Worm (Caenorhabditis elegans) whole organism, midembryonic: Measurements from ENCODE around the gene ifta-2.
"Not testable (repeated sequence)": the region's sequence is repeated elsewhere in the genome, so short reads cannot be mapped to it uniquely, and the experiment has no call there.

Experiments
- T22C8.4 ChIP-seq: fragments of 200-800 bp; sonication (Bioruptor generic); IDR thresholded peaks from 2 replicates; pipeline ENCODE4 v1.3.6; 2022; ENCODE audit warnings: missing genetic modification characterization, missing compliant biosample characterization
- cog-1 ChIP-seq: sonication (generic microtip); optimal IDR thresholded peaks from 2 replicates; lab custom pipeline; 2016; ENCODE audit warnings: missing genetic modification characterization, missing compliant biosample characterization
- flt-1 ChIP-seq: fragments of 200-800 bp; sonication (Bioruptor generic); IDR thresholded peaks from 2 replicates; pipeline ENCODE4 v1.3.6; 2022; ENCODE audit warnings: missing genetic modification characterization, missing compliant biosample characterization
- klf-2 ChIP-seq: fragments of 200-800 bp; sonication (Bioruptor generic); conservative IDR thresholded peaks from 2 replicates; pipeline ENCODE4 v1.3.6; 2022; ENCODE audit warnings: missing genetic modification reagents, missing genetic modification characterization, missing compliant biosample characterization
- med-1 ChIP-seq: sonication (generic microtip); optimal IDR thresholded peaks from 2 replicates; lab custom pipeline; 2017; ENCODE audit warnings: missing genetic modification characterization, mild to moderate bottlenecking, missing compliant biosample characterization, antibody characterized with exemption, missing genetic modification reagents; ENCODE audit not compliant: insufficient read depth
- ref-1 ChIP-seq: fragments of 200-800 bp; sonication (Bioruptor generic); conservative IDR thresholded peaks from 2 replicates; pipeline ENCODE4 v1.3.6; 2022; ENCODE audit warnings: missing genetic modification reagents, missing genetic modification characterization, missing compliant biosample characterization
- tab-1 ChIP-seq: fragments of 200-800 bp; sonication (Bioruptor generic); IDR thresholded peaks from 2 replicates; pipeline ENCODE4 v1.3.6; 2022; ENCODE audit warnings: missing genetic modification characterization, missing compliant biosample characterization
- ztf-23 ChIP-seq: fragments of 200-800 bp; sonication (Bioruptor generic); IDR thresholded peaks from 2 replicates; pipeline ENCODE4 v1.3.6; 2022; ENCODE audit warnings: missing genetic modification reagents, missing genetic modification characterization, missing compliant biosample characterization
- ztf-29 ChIP-seq: fragments of 200-800 bp; sonication (Bioruptor generic); IDR thresholded peaks from 2 replicates; pipeline ENCODE4 v1.3.6; 2022; ENCODE audit warnings: missing genetic modification reagents, missing genetic modification characterization, missing compliant biosample characterization

The ifta-2 gene

ce11 chrIV:17333542-17334281, 31.9 kb upstream of the ifta-2 start, which contains the start of gene C49C3.15:
Gene C49C3.15, plus strand, starts transcription at chrIV:17334231.
- TF ChIP-seq med-1: no peak
- TF ChIP-seq cog-1 (tag; lab: Kevin White, UChicago): no peak
- TF ChIP-seq ztf-23: no peak
- no peak for TF ChIP-seq ztf-29
- no peak for TF ChIP-seq T22C8.4
- TF ChIP-seq klf-2 (GFP tag; lab: Robert Waterston, UW): no peak
- TF ChIP-seq tab-1: no peak
- no peak for TF ChIP-seq ref-1 (GFP tag; lab: Robert Waterston, UW)
- no peak for TF ChIP-seq flt-1

ce11 chrIV:17332261-17332660, 30.4 kb upstream of the ifta-2 start, which contains the start of gene C49C3.7:
Gene C49C3.7, plus strand, starts transcription at chrIV:17332561.
- TF ChIP-seq ref-1 (GFP tag; lab: Robert Waterston, UW) (no peak), med-1 (no peak), klf-2 (GFP tag; lab: Robert Waterston, UW) (no peak), flt-1 (no peak), ztf-23 (no peak), tab-1 (no peak), ztf-29 (no peak), T22C8.4 (no peak), cog-1 (tag; lab: Kevin White, UChicago) (no peak)

DNA sequence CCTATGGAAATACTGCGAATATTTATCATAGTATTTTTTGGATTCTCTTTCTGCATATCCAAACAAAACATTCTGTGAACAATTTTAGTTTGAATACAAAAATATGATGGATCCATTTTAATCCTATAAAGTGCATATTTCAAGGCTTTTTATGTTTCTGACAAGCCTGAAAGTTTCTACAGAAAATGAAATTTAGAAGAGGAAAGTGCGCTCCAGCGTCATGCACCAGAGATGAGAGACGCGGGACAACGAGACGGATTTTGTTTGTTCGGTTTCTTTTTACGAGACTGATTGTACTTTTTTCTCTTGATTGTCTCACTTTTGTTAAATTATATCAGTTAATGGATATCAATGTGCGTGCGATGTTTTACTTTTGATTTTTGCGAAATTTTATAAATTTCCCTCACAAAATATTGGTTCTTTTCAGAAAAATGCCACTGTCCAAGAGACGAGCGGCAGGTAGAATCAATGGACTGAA, 29.3 kb upstream of the ifta-2 start, which contains the start of gene C49C3.6:
Gene C49C3.6, plus strand, starts transcription at position 428 of the 478 bp plus-strand sequence.
- no peak for TF ChIP-seq T22C8.4
- no peak for TF ChIP-seq cog-1 (tag; lab: Kevin White, UChicago)
- no peak for TF ChIP-seq ztf-23
- no peak for TF ChIP-seq ztf-29
- TF ChIP-seq ref-1 (GFP tag; lab: Robert Waterston, UW): no peak
- no peak for TF ChIP-seq klf-2 (GFP tag; lab: Robert Waterston, UW)
- TF ChIP-seq flt-1: no peak
- TF ChIP-seq tab-1: no peak
- TF ChIP-seq med-1: no peak

DNA sequence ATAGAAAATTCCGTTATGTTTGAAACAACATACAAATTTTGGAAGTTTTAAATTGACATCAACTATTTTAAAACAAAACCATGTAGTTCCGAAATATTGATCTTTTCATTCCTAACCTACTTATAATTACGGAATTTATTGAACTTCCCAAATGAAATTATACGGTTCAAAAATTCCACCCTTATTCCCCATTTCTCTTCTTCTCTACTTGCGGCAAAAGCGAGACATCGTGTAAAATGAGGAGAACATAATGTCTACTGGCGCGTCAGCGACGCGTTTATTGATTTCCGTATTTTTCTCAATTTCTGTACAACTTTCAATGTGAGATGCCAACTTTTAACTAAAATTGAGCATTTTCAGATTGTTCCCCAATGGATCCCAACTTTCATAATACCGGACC, 27.0 kb upstream of the ifta-2 start, which contains the start of gene ceh-88:
Gene ceh-88, plus strand, starts transcription at position 355 of the 400 bp plus-strand sequence.
- TF ChIP-seq ref-1 (GFP tag; lab: Robert Waterston, UW): no peak
- no peak for TF ChIP-seq tab-1
- no peak for TF ChIP-seq ztf-23
- TF ChIP-seq klf-2 (GFP tag; lab: Robert Waterston, UW): no peak
- no peak for TF ChIP-seq T22C8.4
- TF ChIP-seq med-1: no peak
- TF ChIP-seq cog-1 (tag; lab: Kevin White, UChicago): no peak
- no peak for TF ChIP-seq flt-1
- no peak for TF ChIP-seq ztf-29

- TF ChIP-seq ztf-23: no peak
- TF ChIP-seq med-1: no peak
- no peak for TF ChIP-seq klf-2 (GFP tag; lab: Robert Waterston, UW)
- TF ChIP-seq cog-1 (tag; lab: Kevin White, UChicago): no peak
- no peak for TF ChIP-seq flt-1
- no peak for TF ChIP-seq T22C8.4
- no peak for TF ChIP-seq tab-1
- no peak for TF ChIP-seq ztf-29
- no peak for TF ChIP-seq ref-1 (GFP tag; lab: Robert Waterston, UW)
Measured at ce11 chrIV:17320445-17320844, 18.6 kb upstream of the ifta-2 start, which contains the start of gene C49C3.4. Gene C49C3.4, plus strand, starts transcription at chrIV:17320795.

DNA sequence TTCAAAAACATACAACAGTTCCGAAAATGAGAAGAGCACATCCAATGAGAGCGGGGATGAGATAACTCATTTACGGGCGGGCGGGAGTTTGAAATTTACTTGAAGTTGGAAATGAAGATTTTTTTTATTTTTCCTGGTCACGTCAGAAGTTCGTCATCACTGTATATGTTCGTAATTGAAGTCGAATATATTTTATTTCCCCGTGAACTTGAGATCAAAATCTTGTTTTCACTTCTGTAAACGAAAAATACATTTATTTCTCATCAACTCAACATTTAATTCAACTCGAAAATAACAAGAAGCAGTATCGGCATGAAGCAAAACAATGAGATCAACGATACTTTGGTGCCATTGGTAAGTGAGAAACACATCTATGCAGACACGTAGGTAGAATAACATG, 14.6 kb upstream of the ifta-2 start, which contains the start of gene C49C3.20:
Gene C49C3.20, minus strand, starts transcription at position 101 of the 400 bp plus-strand sequence.
- no peak for TF ChIP-seq flt-1
- no peak for TF ChIP-seq cog-1 (tag; lab: Kevin White, UChicago)
- TF ChIP-seq med-1: no peak
- no peak for TF ChIP-seq ztf-23
- TF ChIP-seq tab-1: no peak
- no peak for TF ChIP-seq ztf-29
- TF ChIP-seq ref-1 (GFP tag; lab: Robert Waterston, UW): no peak
- no peak for TF ChIP-seq klf-2 (GFP tag; lab: Robert Waterston, UW)
- no peak for TF ChIP-seq T22C8.4

DNA sequence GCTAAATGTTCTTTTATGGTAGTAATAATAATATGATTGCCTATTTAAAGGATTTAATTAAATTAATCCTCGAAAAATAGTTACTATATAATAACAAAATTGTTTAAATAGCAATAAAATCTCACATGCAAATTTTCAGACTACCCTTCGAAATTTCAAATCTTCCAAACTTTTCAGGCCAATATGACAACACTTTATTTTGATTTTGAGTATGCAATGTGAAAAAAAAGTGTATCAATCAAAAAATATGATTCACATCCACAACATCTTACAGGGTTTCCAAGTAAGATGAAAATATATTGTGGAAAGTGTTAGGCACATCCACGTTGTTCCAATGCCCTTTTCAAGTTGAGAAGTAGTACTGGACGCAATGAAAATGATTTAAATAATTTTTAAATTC, 10.0 kb upstream of the ifta-2 start, which contains the start of gene snf-9:
Gene snf-9, plus strand, starts transcription at position 301 of the 400 bp plus-strand sequence.
- TF ChIP-seq T22C8.4 (no peak), klf-2 (GFP tag; lab: Robert Waterston, UW) (no peak), ref-1 (GFP tag; lab: Robert Waterston, UW) (no peak), tab-1 (no peak), flt-1 (no peak), ztf-23 (no peak), cog-1 (tag; lab: Kevin White, UChicago) (no peak), ztf-29 (no peak), med-1 (no peak)

- TF ChIP-seq ref-1 (GFP tag; lab: Robert Waterston, UW) (no peak), ztf-29 (no peak), med-1 (no peak)
Measured at ce11 chrIV:17308211-17308610, 6.4 kb upstream of the ifta-2 start, which contains the start of gene T28F3.9. Gene T28F3.9, plus strand, starts transcription at chrIV:17308511.

DNA sequence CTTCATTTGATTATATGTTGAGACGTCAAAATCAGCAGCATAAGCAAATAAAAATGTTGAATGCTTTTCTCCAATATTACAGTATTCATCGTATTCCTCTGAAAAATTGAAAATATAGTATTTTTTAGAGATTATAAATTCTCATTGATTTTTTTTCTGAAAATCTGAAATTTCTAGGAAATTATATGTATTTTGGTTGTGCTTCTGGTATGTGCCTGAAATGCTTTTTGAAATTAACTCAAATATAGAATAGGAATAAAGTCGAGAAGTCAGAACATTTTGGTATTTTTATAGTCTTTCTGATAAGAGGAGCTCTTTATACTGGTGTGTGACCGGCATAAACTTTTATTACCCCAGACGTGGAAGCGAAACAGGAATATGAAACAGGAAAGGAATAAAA, 5.4 kb upstream of the ifta-2 start, which contains the start of gene T28F3.8:
Gene T28F3.8, minus strand, starts transcription at position 101 of the 400 bp plus-strand sequence.
- TF ChIP-seq ref-1 (GFP tag; lab: Robert Waterston, UW); cog-1 (tag; lab: Kevin White, UChicago); med-1: not testable (repeated sequence)

DNA sequence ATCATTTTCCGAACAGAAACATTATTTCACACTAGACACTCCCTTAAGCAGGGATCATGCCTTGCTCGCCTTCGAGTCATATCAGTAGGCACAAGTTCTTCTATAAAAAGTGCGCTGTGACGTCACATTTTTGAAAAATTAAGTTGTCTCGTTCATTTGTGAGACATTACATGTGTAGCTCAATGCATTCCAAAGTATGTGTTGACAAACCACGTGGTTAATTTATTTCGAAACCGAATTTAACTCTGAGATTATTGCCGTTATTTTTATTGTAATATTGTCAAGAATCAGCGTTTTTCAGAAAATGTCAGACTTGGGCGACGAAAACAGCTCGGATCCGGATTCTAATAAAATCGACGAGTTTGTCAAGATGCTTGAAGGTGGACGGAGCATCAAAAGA, 7.3 kb downstream of the ifta-2 start, which contains the start of gene T28F3.5:
Gene T28F3.5, plus strand, starts transcription at position 301 of the 400 bp plus-strand sequence.
- TF ChIP-seq flt-1: no peak
- no peak for TF ChIP-seq klf-2 (GFP tag; lab: Robert Waterston, UW)
- TF ChIP-seq cog-1 (tag; lab: Kevin White, UChicago): no peak
- TF ChIP-seq T22C8.4: no peak
- TF ChIP-seq ztf-29: no peak
- TF ChIP-seq med-1: no peak
- no peak for TF ChIP-seq tab-1
- TF ChIP-seq ref-1 (GFP tag; lab: Robert Waterston, UW): no peak
- no peak for TF ChIP-seq ztf-23
